Fruit fly (Drosophila melanogaster): Measurements from ENCODE around the gene Cad86C.

The Cad86C gene

DNA sequence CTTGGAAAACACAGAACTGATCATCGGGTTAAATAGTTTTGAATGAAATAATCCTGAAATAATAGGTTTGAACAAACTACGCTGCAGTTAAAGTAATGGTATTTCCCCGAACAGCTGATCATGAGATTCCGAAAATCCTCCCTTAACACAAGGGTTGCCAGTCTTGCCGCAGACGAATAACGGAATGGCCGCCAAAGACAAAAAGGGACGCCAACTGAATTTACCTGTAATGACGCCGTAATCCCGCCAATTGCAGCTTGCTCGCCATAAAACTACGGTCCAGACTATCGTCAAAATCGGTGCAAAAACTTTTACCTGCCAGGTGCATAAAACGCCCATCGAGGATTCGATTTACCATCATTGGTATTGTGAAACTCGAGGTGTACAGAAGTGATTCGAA lies 29.7 kb downstream of the Cad86C start, which contains the start of gene CG4570 (continued):
- no peak for TF ChIP-seq CG4617 (GFP tag; optimal IDR thresholded peaks at IDR 0.05; ENCODE audit: borderline replicate concordance)
- no peak for TF ChIP-seq tio (GFP tag; optimal IDR thresholded peaks at IDR 0.05)
- TF ChIP-seq CG2875 (GFP tag; optimal IDR thresholded peaks at IDR 0.05): no peak
- no peak for TF ChIP-seq Sry-β (GFP tag; optimal IDR thresholded peaks at IDR 0.05)

dm6 chr3R:10859713-10860112 lies 32.8 kb downstream of the Cad86C start, which contains the start of gene CG14694:
CG14694 (minus strand) TSS chr3R:10859813.
- TF ChIP-seq kni (GFP tag; optimal IDR thresholded peaks at IDR 0.05): no peak
- TF ChIP-seq org-1 (GFP tag; optimal IDR thresholded peaks at IDR 0.05): no peak
- TF ChIP-seq lab (GFP tag; optimal IDR thresholded peaks at IDR 0.05): no peak
- TF ChIP-seq CG6175 (GFP tag; IDR thresholded peaks at IDR 0.05): no peak
- no peak for TF ChIP-seq CrebB (tag; optimal IDR thresholded peaks at IDR 0.05)
- no peak for TF ChIP-seq Jarid2 (GFP tag; optimal IDR thresholded peaks at IDR 0.05)
- TF ChIP-seq CG17186 (GFP tag; optimal IDR thresholded peaks at IDR 0.05): no peak
- no peak for TF ChIP-seq CkIIα-i1 (GFP tag; IDR thresholded peaks at IDR 0.05)
- TF ChIP-seq CG9609 (GFP tag; optimal IDR thresholded peaks at IDR 0.05): no peak
- no peak for TF ChIP-seq Sry-δ (GFP tag; optimal IDR thresholded peaks at IDR 0.05)
- no peak for TF ChIP-seq CG15479 (GFP tag; optimal IDR thresholded peaks at IDR 0.05)
- no peak for TF ChIP-seq Nf-YB (GFP tag; optimal IDR thresholded peaks at IDR 0.05)
- no peak for TF ChIP-seq CoRest (tag; optimal IDR thresholded peaks at IDR 0.05)
- no peak for TF ChIP-seq fu2 (GFP tag; optimal IDR thresholded peaks at IDR 0.05)
- TF ChIP-seq Awh (GFP tag; IDR thresholded peaks at IDR 0.05): no peak
- TF ChIP-seq chn (GFP tag; optimal IDR thresholded peaks at IDR 0.05): no peak

- TF ChIP-seq GATAe (GFP tag; conservative IDR thresholded peaks at IDR 0.05): no peak
- TF ChIP-seq bab2 (GFP tag; optimal IDR thresholded peaks at IDR 0.05): no peak
- no peak for TF ChIP-seq oc (tag; optimal IDR thresholded peaks at IDR 0.05)
- 0 out of 3 replicates have a peak, but pooled peaks have one; percentile 6 for TF ChIP-seq Doc3 (GFP tag; IDR thresholded peaks at IDR 0.05; ENCODE audit: partially characterized antibody)
- TF ChIP-seq Med (GFP tag): peak; percentile 78
- TF ChIP-seq CG6654 (GFP tag; optimal IDR thresholded peaks at IDR 0.05): peak; percentile 70
- peak; percentile 44; the same call in 1 of the 2 replicates for TF ChIP-seq Drgx (GFP tag; IDR thresholded peaks at IDR 0.05)
- TF ChIP-seq CG14860 (GFP tag; IDR thresholded peaks at IDR 0.05; ENCODE audit: partially characterized antibody): no peak
- peak; percentile 12 for TF ChIP-seq CG3281 (GFP tag; optimal IDR thresholded peaks at IDR 0.05)
- TF ChIP-seq NC2α (GFP tag; optimal IDR thresholded peaks at IDR 0.05): no peak
- peak; percentile 18 for TF ChIP-seq org-1 (GFP tag; optimal IDR thresholded peaks at IDR 0.05)
- peak; percentile 6; the same call in 1 of the 2 replicates for TF ChIP-seq Adf1 (GFP tag; IDR thresholded peaks at IDR 0.05)
- peak; percentile 11 for TF ChIP-seq CG12391 (tag; optimal IDR thresholded peaks at IDR 0.05)
- no peak for TF ChIP-seq gfzf (GFP tag; optimal IDR thresholded peaks at IDR 0.05)
- TF ChIP-seq CG4820 (GFP tag; optimal IDR thresholded peaks at IDR 0.05): no peak
- no peak for TF ChIP-seq Nf-YA (GFP tag; IDR thresholded peaks at IDR 0.05)
- peak; percentile 29 for TF ChIP-seq CG10979 (tag; optimal IDR thresholded peaks at IDR 0.05)
- TF ChIP-seq Abd-B (GFP tag; optimal IDR thresholded peaks at IDR 0.05): no peak
- peak; percentile 38; the same call in 1 of the 3 replicates for TF ChIP-seq CG14050 (GFP tag; IDR thresholded peaks at IDR 0.05)
- TF ChIP-seq wek (GFP tag; optimal IDR thresholded peaks at IDR 0.05): peak; percentile 2
- TF ChIP-seq MBD-R2 (GFP tag; IDR thresholded peaks at IDR 0.05): peak; percentile 57; the same call in 1 of the 2 replicates
- TF ChIP-seq stwl (tag; optimal IDR thresholded peaks at IDR 0.05): peak; percentile 11
- TF ChIP-seq CG7556 (GFP tag; optimal IDR thresholded peaks at IDR 0.05): peak; percentile 5
- TF ChIP-seq CG3995 (GFP tag; optimal IDR thresholded peaks at IDR 0.05): peak; percentile 10
- TF ChIP-seq phol (tag; optimal IDR thresholded peaks at IDR 0.05): peak; percentile 33
- peak in 1 of 2 experiments; percentile 83 for TF ChIP-seq crp (GFP tag; optimal IDR thresholded peaks at IDR 0.05)
- 0 out of 3 replicates have a peak, but pooled peaks have one; percentile 2 for TF ChIP-seq HLH4C (GFP tag; IDR thresholded peaks at IDR 0.05; ENCODE audit: partially characterized antibody)
Measured at dm6 chr3R:10862773-10863445, 36.0 kb downstream of the Cad86C start, which contains the start of gene CG6574. CG6574 (minus strand) TSS chr3R:10862988.
